Worm (Caenorhabditis elegans) whole organism, L2 larva: Measurements from ENCODE around the gene ins-23.

Experiments used
- blmp-1 ChIP-seq: sonication (generic microtip); optimal IDR thresholded peaks from 2 replicates; lab custom pipeline; 2017; ENCODE audit warnings: missing genetic modification characterization, mild to moderate bottlenecking, missing compliant biosample characterization, antibody characterized with exemption, moderate library complexity; ENCODE audit not compliant: insufficient read depth
- dmd-4 ChIP-seq: sonication (generic microtip); optimal IDR thresholded peaks from 2 replicates; lab custom pipeline; 2017; ENCODE audit warnings: missing biosample characterization, missing genetic modification characterization
- lin-13 ChIP-seq: fragments of 150-350 bp; optimal IDR thresholded peaks from 2 replicates; lab custom pipeline; 2014; ENCODE audit warnings: missing biosample characterization, missing genetic modification reagents, missing genetic modification characterization
- lin-39 ChIP-seq: fragments of 150-350 bp; optimal IDR thresholded peaks from 2 replicates; lab custom pipeline; 2014; ENCODE audit warnings: missing biosample characterization, missing genetic modification reagents, missing genetic modification characterization
- nhr-11 ChIP-seq: fragments of 150-350 bp; optimal IDR thresholded peaks from 2 replicates; lab custom pipeline; 2014; ENCODE audit warnings: missing biosample characterization, missing genetic modification characterization
- nhr-12 ChIP-seq: fragments of 150-350 bp; optimal IDR thresholded peaks from 2 replicates; lab custom pipeline; 2014; ENCODE audit warnings: missing biosample characterization, missing genetic modification characterization
- nhr-237 ChIP-seq: fragments of 150-350 bp; optimal IDR thresholded peaks from 2 replicates; lab custom pipeline; 2014; ENCODE audit warnings: missing biosample characterization, missing genetic modification characterization
- nhr-25 ChIP-seq: fragments of 150-350 bp; sonication (generic microtip); optimal IDR thresholded peaks from 3 replicates; lab custom pipeline; 2014; ENCODE audit warnings: missing biosample characterization, missing genetic modification characterization
- unc-39 ChIP-seq: fragments of 150-350 bp; optimal IDR thresholded peaks from 2 replicates; lab custom pipeline; 2014; ENCODE audit warnings: missing biosample characterization, missing genetic modification characterization
- ztf-11 ChIP-seq: sonication (generic microtip); optimal IDR thresholded peaks from 2 replicates; lab custom pipeline; 2017; ENCODE audit warnings: missing biosample characterization, missing genetic modification characterization

DNA sequence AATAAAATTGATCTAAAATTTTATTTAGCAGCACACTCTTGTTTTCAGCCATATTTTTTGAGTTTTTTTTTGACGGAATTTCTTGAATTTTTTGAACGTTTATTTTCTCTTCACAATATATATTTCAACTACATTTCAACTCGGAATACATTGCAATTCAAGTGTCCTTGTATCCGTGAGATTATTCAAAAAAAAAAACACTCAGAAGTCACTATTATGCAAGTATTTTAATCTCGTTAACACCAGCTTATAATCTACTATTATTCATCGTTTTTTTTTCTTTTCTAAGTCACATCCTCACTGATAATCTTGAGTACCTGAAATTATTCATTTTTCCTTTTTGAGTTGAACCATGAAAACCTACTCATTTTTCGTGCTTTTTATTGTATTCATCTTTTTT is 4.6 kb upstream of the ins-23 start, which contains the start of gene ins-21:
- TF ChIP-seq nhr-11 (tag; lab: Kevin White, UChicago), result no peak
- TF ChIP-seq nhr-12 (tag; lab: Kevin White, UChicago), result no peak
- no peak for TF ChIP-seq dmd-4
- no peak for TF ChIP-seq nhr-25 (tag; lab: Kevin White, UChicago)
- no peak for TF ChIP-seq blmp-1
- TF ChIP-seq ztf-11 (tag; lab: Kevin White, UChicago), result no peak
- TF ChIP-seq unc-39 (tag; lab: Kevin White, UChicago), result no peak
- no peak for TF ChIP-seq nhr-237 (tag; lab: Kevin White, UChicago)
- no peak for TF ChIP-seq lin-39 (tag; lab: Kevin White, UChicago)
- TF ChIP-seq lin-13 (GFP tag; lab: Kevin White, UChicago), result no peak
